6 worm cellular contexts compared by ENCODE assay signal in genomic region chrV:20847743-20848229, ce11.
TF ChIP-seq lines count a peak whose summit lies in the region.

No protein-coding gene starts in this region.

TF ChIP-seq in whole organism, L1 larva, 84 proteins besides CTCF, POLR2A, EP300 and RAD21:
- peak; percentile 33 for TF ChIP-seq nhr-47 (tag; optimal IDR thresholded peaks at IDR 0.05; lab: Kevin White, UChicago)
- peak; percentile 16 for TF ChIP-seq dsc-1 (tag; optimal IDR thresholded peaks at IDR 0.05; lab: Kevin White, UChicago)
- TF ChIP-seq swsn-7 (tag; optimal IDR thresholded peaks at IDR 0.05; lab: Kevin White, UChicago): peak; percentile 8
- peak; percentile 91 for TF ChIP-seq ama-1 (optimal IDR thresholded peaks at IDR 0.05; lab: Kevin White, UChicago)
- TF ChIP-seq nhr-85 (tag; lab: Kevin White, UChicago): peak; percentile 23
- no peak for TF ChIP-seq nhr-77 (tag; optimal IDR thresholded peaks at IDR 0.05; lab: Kevin White, UChicago)
- TF ChIP-seq nhr-71 (tag; optimal IDR thresholded peaks at IDR 0.05; lab: Kevin White, UChicago): peak; percentile 28
- peak; percentile 24 for TF ChIP-seq snu-23 (GFP tag; optimal IDR thresholded peaks at IDR 0.05; lab: Kevin White, UChicago)
- peak; percentile 87 for TF ChIP-seq aly-2 (tag; optimal IDR thresholded peaks at IDR 0.05; lab: Kevin White, UChicago)
- peak; percentile 9 for TF ChIP-seq nhr-20 (tag; optimal IDR thresholded peaks at IDR 0.05; lab: Kevin White, UChicago)
- no peak for TF ChIP-seq ceh-8 (GFP tag; optimal IDR thresholded peaks at IDR 0.05; lab: Kevin White, UChicago)
TF ChIP-seq in whole organism, L1 larva: peak in this region for 9.

TF ChIP-seq in whole organism, L2 larva, 48 proteins besides CTCF, POLR2A, EP300 and RAD21:
- peak; percentile 86 for TF ChIP-seq ama-1 (optimal IDR thresholded peaks at IDR 0.05; lab: Kevin White, UChicago)
- TF ChIP-seq F13H6.1 (tag; optimal IDR thresholded peaks at IDR 0.05; lab: Kevin White, UChicago): peak; percentile 52
- peak; percentile 35 for TF ChIP-seq C34F6.9 (tag; optimal IDR thresholded peaks at IDR 0.05; lab: Kevin White, UChicago)
- TF ChIP-seq dmd-4 (tag; optimal IDR thresholded peaks at IDR 0.05; lab: Kevin White, UChicago): no peak
- no peak for TF ChIP-seq nhr-6 (tag; optimal IDR thresholded peaks at IDR 0.05; lab: Kevin White, UChicago)
- peak in 1 of 2 experiments; percentile 22 for TF ChIP-seq lsy-2 (tag; optimal IDR thresholded peaks at IDR 0.05; lab: Kevin White, UChicago)
- peak; percentile 2 for TF ChIP-seq lin-13 (GFP tag; optimal IDR thresholded peaks at IDR 0.05; lab: Kevin White, UChicago)
- peak; percentile 14 for TF ChIP-seq nhr-129 (tag; optimal IDR thresholded peaks at IDR 0.05; lab: Kevin White, UChicago)

TF ChIP-seq in whole organism, L3 larva, 47 proteins besides CTCF, POLR2A, EP300 and RAD21:
- TF ChIP-seq ztf-4 (tag; optimal IDR thresholded peaks at IDR 0.05; lab: Kevin White, UChicago) (peak; percentile 35), pha-4 (tag; optimal IDR thresholded peaks at IDR 0.05; lab: Kevin White, UChicago) (peak; percentile 13), skn-1 (tag; optimal IDR thresholded peaks at IDR 0.05; lab: Kevin White, UChicago) (no peak), tbx-2 (tag; optimal IDR thresholded peaks at IDR 0.05; lab: Kevin White, UChicago) (peak; percentile 12), ama-1 (optimal IDR thresholded peaks at IDR 0.05; lab: Kevin White, UChicago) (peak; percentile 88), fos-1 (tag; optimal IDR thresholded peaks at IDR 0.05; lab: Kevin White, UChicago) (no peak), elt-3 (tag; optimal IDR thresholded peaks at IDR 0.05; lab: Kevin White, UChicago) (no peak), nhr-237 (tag; optimal IDR thresholded peaks at IDR 0.05; lab: Kevin White, UChicago) (no peak), nhr-43 (tag; optimal IDR thresholded peaks at IDR 0.05; lab: Kevin White, UChicago; ENCODE audit: poor library complexity, severe bottlenecking) (peak; percentile 22), nhr-28 (tag; optimal IDR thresholded peaks at IDR 0.05; lab: Kevin White, UChicago) (no peak)

TF ChIP-seq in whole organism, L4 larva, 104 proteins besides CTCF, POLR2A, EP300 and RAD21 (continues in another document):
- TF ChIP-seq nhr-111 (GFP tag; optimal IDR thresholded peaks at IDR 0.05; lab: Kevin White, UChicago) (peak; percentile 17), nhr-11 (tag; optimal IDR thresholded peaks at IDR 0.05; lab: Kevin White, UChicago) (no peak), fos-1 (tag; optimal IDR thresholded peaks at IDR 0.05; lab: Kevin White, UChicago) (no peak), pha-4 (GFP tag; IDR thresholded peaks at IDR 0.05; lab: Robert Waterston, UW) (peak; percentile 42; the same call in 1 of the 2 replicates), pha-4 (tag; optimal IDR thresholded peaks at IDR 0.05; lab: Kevin White, UChicago) (no peak), zfp-2 (tag; optimal IDR thresholded peaks at IDR 0.05; lab: Kevin White, UChicago) (no peak), nhr-10 (tag; optimal IDR thresholded peaks at IDR 0.05; lab: Kevin White, UChicago) (no peak), lim-7 (GFP tag; IDR thresholded peaks at IDR 0.05; lab: Robert Waterston, UW) (no peak), vab-7 (GFP tag; IDR thresholded peaks at IDR 0.05; lab: Robert Waterston, UW) (no peak), zip-2 (tag; optimal IDR thresholded peaks at IDR 0.05; lab: Kevin White, UChicago) (peak; percentile 28), ztf-7 (tag; optimal IDR thresholded peaks at IDR 0.05; lab: Kevin White, UChicago) (no peak), aha-1 (tag; lab: Kevin White, UChicago) (peak; percentile 37), mdl-1 (tag; optimal IDR thresholded peaks at IDR 0.05; lab: Kevin White, UChicago) (no peak), zip-11 (GFP tag; IDR thresholded peaks at IDR 0.05; lab: Robert Waterston, UW) (no peak), zfp-3 (GFP tag; conservative IDR thresholded peaks at IDR 0.05; lab: Robert Waterston, UW) (no peak), nhr-41 (GFP tag; IDR thresholded peaks at IDR 0.05; lab: Robert Waterston, UW) (no peak), dmd-8 (GFP tag; IDR thresholded peaks at IDR 0.05; lab: Robert Waterston, UW) (no peak), nhr-28 (tag; optimal IDR thresholded peaks at IDR 0.05; lab: Kevin White, UChicago) (no peak), dmd-6 (GFP tag; IDR thresholded peaks at IDR 0.05; lab: Robert Waterston, UW) (no peak), unc-130 (GFP tag; optimal IDR thresholded peaks at IDR 0.05; lab: Kevin White, UChicago) (peak; percentile 6), ceh-82 (tag; optimal IDR thresholded peaks at IDR 0.05; lab: Kevin White, UChicago) (no peak), tra-1 (GFP tag; IDR thresholded peaks at IDR 0.05; lab: Robert Waterston, UW) (no peak), ZK546.5 (tag; optimal IDR thresholded peaks at IDR 0.05; lab: Kevin White, UChicago) (no peak)

TF ChIP-seq in whole organism, late embryonic, 69 proteins besides CTCF, POLR2A, EP300 and RAD21:
- TF ChIP-seq nhr-11 (tag; optimal IDR thresholded peaks at IDR 0.05; lab: Kevin White, UChicago): no peak
- no peak for TF ChIP-seq K09A11.1 (tag; optimal IDR thresholded peaks at IDR 0.05; lab: Kevin White, UChicago; ENCODE audit: insufficient read depth)
- TF ChIP-seq ama-1 (optimal IDR thresholded peaks at IDR 0.05; lab: Kevin White, UChicago): peak; percentile 27
- no peak for TF ChIP-seq pax-1 (tag; optimal IDR thresholded peaks at IDR 0.05; lab: Kevin White, UChicago)
- no peak for TF ChIP-seq ceh-6 (GFP tag; optimal IDR thresholded peaks at IDR 0.05; lab: Kevin White, UChicago)

TF ChIP-seq in whole organism, young adult, 124 proteins besides CTCF, POLR2A, EP300 and RAD21 (continues in another document):
- TF ChIP-seq xnd-1 (tag; optimal IDR thresholded peaks at IDR 0.05; lab: Kevin White, UChicago): peak; percentile 8
- TF ChIP-seq rcor-1 (GFP tag; IDR thresholded peaks at IDR 0.05; lab: Robert Waterston, UW): peak; percentile 20; the same call in 1 of the 2 replicates
- TF ChIP-seq C17E4.6 (GFP tag; IDR thresholded peaks at IDR 0.05; lab: Robert Waterston, UW): no peak; the same call in 1 of the 2 replicates
- TF ChIP-seq lin-35 (GFP tag; optimal IDR thresholded peaks at IDR 0.05; lab: Kevin White, UChicago): no peak
- peak; percentile 14 for TF ChIP-seq lin-40 (tag; optimal IDR thresholded peaks at IDR 0.05; lab: Kevin White, UChicago)
- no peak for TF ChIP-seq ceh-58 (GFP tag; IDR thresholded peaks at IDR 0.05; lab: Robert Waterston, UW)
- peak; percentile 1 for TF ChIP-seq fkh-3 (tag; optimal IDR thresholded peaks at IDR 0.05; lab: Kevin White, UChicago)
- no peak for TF ChIP-seq ztf-25 (GFP tag; IDR thresholded peaks at IDR 0.05; lab: Robert Waterston, UW)
- TF ChIP-seq F49E8.2 (tag; optimal IDR thresholded peaks at IDR 0.05; lab: Kevin White, UChicago; ENCODE audit: insufficient read depth): peak; percentile 77
- TF ChIP-seq bed-1 (GFP tag; IDR thresholded peaks at IDR 0.05; lab: Robert Waterston, UW): no peak
- no peak for TF ChIP-seq ZK185.1 (tag; optimal IDR thresholded peaks at IDR 0.05; lab: Kevin White, UChicago; ENCODE audit: poor library complexity, severe bottlenecking)
- TF ChIP-seq Y79H2A.3 (GFP tag; conservative IDR thresholded peaks at IDR 0.05; lab: Robert Waterston, UW): 0 out of 2 replicates have a peak, but pooled peaks have one; percentile 39
- TF ChIP-seq nhr-80 (tag; optimal IDR thresholded peaks at IDR 0.05; lab: Kevin White, UChicago): no peak
- no peak for TF ChIP-seq lag-1 (GFP tag; IDR thresholded peaks at IDR 0.05; lab: Robert Waterston, UW)
- peak; percentile 62 for TF ChIP-seq tbx-9 (tag; optimal IDR thresholded peaks at IDR 0.05; lab: Kevin White, UChicago; ENCODE audit: borderline replicate concordance)
- TF ChIP-seq hmg-20 (GFP tag; IDR thresholded peaks at IDR 0.05; lab: Robert Waterston, UW): no peak
- TF ChIP-seq pbrm-1 (GFP tag; IDR thresholded peaks at IDR 0.05; lab: Robert Waterston, UW): peak; percentile 50; the same call in 1 of the 2 replicates
- no peak for TF ChIP-seq snpc-1.1 (tag; optimal IDR thresholded peaks at IDR 0.05; lab: Kevin White, UChicago; ENCODE audit: insufficient read depth)
- no peak for TF ChIP-seq ztf-6 (GFP tag; IDR thresholded peaks at IDR 0.05; lab: Robert Waterston, UW)
- TF ChIP-seq Y67H2A.10 (GFP tag; conservative IDR thresholded peaks at IDR 0.05; lab: Robert Waterston, UW): no peak
- peak; percentile 41; the same call in 1 of the 2 replicates for TF ChIP-seq mcd-1 (GFP tag; IDR thresholded peaks at IDR 0.05; lab: Robert Waterston, UW)
- TF ChIP-seq aptf-3 (GFP tag; IDR thresholded peaks at IDR 0.05; lab: Robert Waterston, UW): no peak
- peak; percentile 84 for TF ChIP-seq Y53G8AR.9 (GFP tag; conservative IDR thresholded peaks at IDR 0.05; lab: Robert Waterston, UW)
- TF ChIP-seq hlh-12 (tag; optimal IDR thresholded peaks at IDR 0.05; lab: Kevin White, UChicago): peak; percentile 27
- TF ChIP-seq chd-7 (tag; optimal IDR thresholded peaks at IDR 0.05; lab: Kevin White, UChicago): peak; percentile 76
- TF ChIP-seq lsl-1 (GFP tag; optimal IDR thresholded peaks at IDR 0.05; lab: Kevin White, UChicago): peak; percentile 22
- TF ChIP-seq dox-1 (GFP tag; IDR thresholded peaks at IDR 0.05; lab: Robert Waterston, UW): peak; percentile 37; the same call in 1 of the 2 replicates
- TF ChIP-seq sea-2 (GFP tag; IDR thresholded peaks at IDR 0.05; lab: Robert Waterston, UW): no peak
- TF ChIP-seq attf-6 (GFP tag; IDR thresholded peaks at IDR 0.05; lab: Robert Waterston, UW): no peak
- no peak for TF ChIP-seq B0019.2 (GFP tag; conservative IDR thresholded peaks at IDR 0.05; lab: Robert Waterston, UW)
- TF ChIP-seq hlh-26 (GFP tag; conservative IDR thresholded peaks at IDR 0.05; lab: Robert Waterston, UW): no peak
- peak; percentile 50 for TF ChIP-seq F57C9.4 (tag; optimal IDR thresholded peaks at IDR 0.05; lab: Kevin White, UChicago)
- TF ChIP-seq B0261.1 (tag; optimal IDR thresholded peaks at IDR 0.05; lab: Kevin White, UChicago): no peak
- no peak for TF ChIP-seq C06A6.2 (GFP tag; conservative IDR thresholded peaks at IDR 0.05; lab: Robert Waterston, UW)
- no peak for TF ChIP-seq let-526 (GFP tag; IDR thresholded peaks at IDR 0.05; lab: Robert Waterston, UW)
- TF ChIP-seq ceh-79 (tag; optimal IDR thresholded peaks at IDR 0.05; lab: Kevin White, UChicago): peak; percentile 64
- no peak for TF ChIP-seq ccch-3 (GFP tag; optimal IDR thresholded peaks at IDR 0.05; lab: Kevin White, UChicago)
- TF ChIP-seq F23B12.7 (tag; optimal IDR thresholded peaks at IDR 0.05; lab: Kevin White, UChicago; ENCODE audit: insufficient read depth): peak; percentile 56
- TF ChIP-seq F39B2.1 (GFP tag; IDR thresholded peaks at IDR 0.05; lab: Robert Waterston, UW): no peak
- TF ChIP-seq zim-3 (tag; optimal IDR thresholded peaks at IDR 0.05; lab: Kevin White, UChicago): peak; percentile 78
- peak; percentile 68 for TF ChIP-seq repo-1 (tag; optimal IDR thresholded peaks at IDR 0.05; lab: Kevin White, UChicago)
- TF ChIP-seq K11D2.4 (GFP tag; IDR thresholded peaks at IDR 0.05; lab: Robert Waterston, UW): no peak
